Worm (Caenorhabditis elegans) whole organism, late embryonic: ENCODE results near the gene ugt-67.
"Not testable (repeated sequence)": the region's sequence is repeated elsewhere in the genome, so short reads cannot be mapped to it uniquely, and the experiment has no call there.

Experiments used
- K02D7.2 ChIP-seq: sonication (generic microtip); optimal IDR thresholded peaks from 2 replicates; lab custom pipeline; 2017; ENCODE audit warnings: mild to moderate bottlenecking, missing genetic modification characterization, missing compliant biosample characterization
- Y22D7AL.16 ChIP-seq: sonication (generic microtip); optimal IDR thresholded peaks from 2 replicates; lab custom pipeline; 2016; ENCODE audit warnings: missing genetic modification characterization, missing compliant biosample characterization
- ahr-1 ChIP-seq: sonication (generic microtip); optimal IDR thresholded peaks from 2 replicates; lab custom pipeline; 2016; ENCODE audit warnings: missing genetic modification characterization, missing compliant biosample characterization
- ama-1 ChIP-seq: fragments of 150-350 bp; optimal IDR thresholded peaks from 2 replicates; lab custom pipeline; 2014
- ceh-14 ChIP-seq: sonication (generic microtip); optimal IDR thresholded peaks from 2 replicates; lab custom pipeline; 2016; ENCODE audit warnings: missing genotype, missing genetic modification characterization, missing compliant biosample characterization
- ceh-19 ChIP-seq: fragments of 200-800 bp; sonication (Bioruptor generic); optimal IDR thresholded peaks from 2 replicates; lab custom pipeline; 2018; ENCODE audit warnings: mild to moderate bottlenecking, missing genetic modification characterization, missing compliant biosample characterization
- ceh-30 ChIP-seq: fragments of 150-350 bp; optimal IDR thresholded peaks from 2 replicates; lab custom pipeline; 2014; ENCODE audit warnings: missing biosample characterization, missing genetic modification characterization
- ceh-31 ChIP-seq: sonication (generic microtip); optimal IDR thresholded peaks from 2 replicates; lab custom pipeline; 2016; ENCODE audit warnings: missing genetic modification characterization, missing compliant biosample characterization
- ceh-34 ChIP-seq: sonication (generic microtip); optimal IDR thresholded peaks from 2 replicates; lab custom pipeline; 2016; ENCODE audit warnings: mild to moderate bottlenecking, missing genetic modification characterization, missing compliant biosample characterization
- ceh-48 ChIP-seq: sonication (generic microtip); optimal IDR thresholded peaks from 2 replicates; lab custom pipeline; 2016; ENCODE audit warnings: missing genetic modification characterization, inconsistent platforms, missing compliant biosample characterization
- ceh-9 ChIP-seq: sonication (generic microtip); optimal IDR thresholded peaks from 2 replicates; lab custom pipeline; 2016; ENCODE audit warnings: mild to moderate bottlenecking, missing genetic modification characterization, inconsistent platforms, missing compliant biosample characterization
- dmd-4 ChIP-seq: sonication (generic microtip); optimal IDR thresholded peaks from 2 replicates; lab custom pipeline; 2016; ENCODE audit warnings: borderline replicate concordance, missing genetic modification characterization, missing compliant biosample characterization
- dve-1 ChIP-seq: sonication (generic microtip); optimal IDR thresholded peaks from 2 replicates; lab custom pipeline; 2017; ENCODE audit warnings: antibody characterized with exemption, mild to moderate bottlenecking, missing genetic modification characterization, missing compliant biosample characterization
- elt-2 ChIP-seq: sonication (generic microtip); optimal IDR thresholded peaks from 2 replicates; lab custom pipeline; 2016; ENCODE audit warnings: missing genetic modification reagents, missing genetic modification characterization, missing compliant biosample characterization
- eyg-1 ChIP-seq: sonication (generic microtip); optimal IDR thresholded peaks from 2 replicates; lab custom pipeline; 2016; ENCODE audit warnings: missing genotype, missing genetic modification characterization, missing compliant biosample characterization
- fax-1 ChIP-seq: sonication (generic microtip); optimal IDR thresholded peaks from 2 replicates; lab custom pipeline; 2016; ENCODE audit warnings: missing genotype, missing genetic modification characterization, missing compliant biosample characterization
- hlh-8 ChIP-seq: sonication (generic microtip); optimal IDR thresholded peaks from 2 replicates; lab custom pipeline; 2016; ENCODE audit warnings: missing genotype, missing genetic modification characterization, missing compliant biosample characterization
- lim-6 ChIP-seq: sonication (generic microtip); optimal IDR thresholded peaks from 2 replicates; lab custom pipeline; 2016; ENCODE audit warnings: missing genetic modification characterization, missing compliant biosample characterization
- mec-3 ChIP-seq: sonication (generic microtip); optimal IDR thresholded peaks from 2 replicates; lab custom pipeline; 2016; ENCODE audit warnings: borderline replicate concordance, missing genetic modification characterization, missing compliant biosample characterization
- nhr-232 ChIP-seq: sonication (generic microtip); optimal IDR thresholded peaks from 2 replicates; lab custom pipeline; 2016; ENCODE audit warnings: missing genetic modification characterization, missing compliant biosample characterization
- npax-4 ChIP-seq: sonication (generic microtip); optimal IDR thresholded peaks from 2 replicates; lab custom pipeline; 2016; ENCODE audit warnings: missing genetic modification characterization, missing compliant biosample characterization
- pag-3 ChIP-seq: sonication (generic microtip); optimal IDR thresholded peaks from 2 replicates; lab custom pipeline; 2016; ENCODE audit warnings: missing compliant biosample characterization, missing genetic modification characterization, borderline replicate concordance
- pat-9 ChIP-seq: fragments of 200-800 bp; sonication (Bioruptor generic); optimal IDR thresholded peaks from 2 replicates; lab custom pipeline; 2018; ENCODE audit warnings: mild to moderate bottlenecking, missing genetic modification characterization, moderate library complexity, missing compliant biosample characterization
- pha-2 ChIP-seq: sonication (generic microtip); optimal IDR thresholded peaks from 2 replicates; lab custom pipeline; 2017; ENCODE audit warnings: mild to moderate bottlenecking, missing genetic modification characterization, missing compliant biosample characterization
- pqm-1 ChIP-seq: sonication (generic microtip); optimal IDR thresholded peaks from 2 replicates; lab custom pipeline; 2016; ENCODE audit warnings: missing genetic modification characterization, missing compliant biosample characterization
- pros-1 ChIP-seq: fragments of 150-350 bp; optimal IDR thresholded peaks from 2 replicates; lab custom pipeline; 2014; ENCODE audit warnings: missing biosample characterization, missing genetic modification reagents, missing genetic modification characterization
- ref-2 ChIP-seq: sonication (generic microtip); optimal IDR thresholded peaks from 2 replicates; lab custom pipeline; 2016; ENCODE audit warnings: missing genetic modification characterization, missing compliant biosample characterization
- sox-2 ChIP-seq: fragments of 200-800 bp; sonication (Bioruptor generic); IDR thresholded peaks from 2 replicates; pipeline ENCODE4 v1.3.6; 2022; ENCODE audit warnings: missing genetic modification reagents, missing genetic modification characterization, missing compliant biosample characterization
- tbx-2 ChIP-seq: sonication (generic microtip); optimal IDR thresholded peaks from 2 replicates; lab custom pipeline; 2016; ENCODE audit warnings: missing genetic modification characterization, missing compliant biosample characterization
- unc-3 ChIP-seq, 2 experiments: fragments of 200-800 bp in 1 of 2; sonication (Bioruptor generic) in 1 of 2; sonication (generic microtip) in 1 of 2; conservative IDR thresholded peaks in 1 of 2; optimal IDR thresholded peaks in 1 of 2; 2 replicates each; pipeline versions ENCODE4 v1.3.6 to Lab custom; 2016 to 2022; ENCODE audit warnings: missing compliant biosample characterization in 2 of 2, missing genetic modification characterization in 2 of 2, missing genetic modification reagents in 1 of 2
- unc-55 ChIP-seq: sonication (generic microtip); optimal IDR thresholded peaks from 2 replicates; lab custom pipeline; 2017; ENCODE audit warnings: missing biosample characterization, missing genetic modification reagents, missing genetic modification characterization
- ztf-16 ChIP-seq: sonication (generic microtip); optimal IDR thresholded peaks from 2 replicates; lab custom pipeline; 2017; ENCODE audit warnings: missing genetic modification characterization, missing compliant biosample characterization

Gene ugt-67

ce11 chrV:4890781-4891180, 10.4 kb upstream of the ugt-67 start:
- TF ChIP-seq mec-3 (tag; lab: Kevin White, UChicago) = no peak
- no peak for TF ChIP-seq ama-1 (lab: Kevin White, UChicago)
- TF ChIP-seq ceh-14 = no peak
- no peak for TF ChIP-seq ztf-16 (tag; lab: Kevin White, UChicago)
- no peak for TF ChIP-seq ahr-1 (tag; lab: Kevin White, UChicago)
- no peak for TF ChIP-seq ceh-30
- TF ChIP-seq eyg-1 (tag; lab: Kevin White, UChicago) = no peak

ce11 chrV:4891305-4891704, 9.9 kb upstream of the ugt-67 start:
- TF ChIP-seq dmd-4 (tag; lab: Kevin White, UChicago) = no peak
- TF ChIP-seq dve-1 (tag; lab: Kevin White, UChicago) = no peak
- no peak for TF ChIP-seq sox-2 (GFP tag; lab: Robert Waterston, UW)
- TF ChIP-seq unc-3 (GFP tag; conservative IDR thresholded peaks at IDR 0.05; lab: Robert Waterston, UW) = no peak
- TF ChIP-seq unc-3 (tag; optimal IDR thresholded peaks at IDR 0.05; lab: Kevin White, UChicago) = no peak
- TF ChIP-seq pag-3 (tag; lab: Kevin White, UChicago) = no peak
- no peak for TF ChIP-seq fax-1 (tag; lab: Kevin White, UChicago)
- TF ChIP-seq ceh-9 (tag; lab: Kevin White, UChicago) = no peak
- TF ChIP-seq, all 69 proteins: peak for 0

DNA sequence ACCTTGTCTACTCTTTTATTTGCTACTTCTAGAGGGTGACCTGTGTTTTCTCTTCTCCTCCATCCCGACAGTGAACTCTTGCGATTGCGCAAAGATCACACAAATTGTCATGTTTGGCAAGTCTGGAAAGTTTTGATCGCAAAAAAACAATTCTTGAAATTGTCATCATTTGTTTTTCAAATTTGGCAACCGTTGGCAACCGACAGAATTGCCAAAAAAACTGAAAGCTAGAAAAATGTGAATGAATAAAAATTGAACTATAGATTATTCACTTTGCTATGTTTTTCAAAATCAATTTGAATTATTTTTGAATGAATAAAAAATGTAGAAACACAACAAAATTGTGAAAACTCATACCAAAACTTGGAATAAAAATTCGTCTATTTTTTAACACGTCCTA, 6.2 kb upstream of the ugt-67 start, which contains the start of gene ugt-11:
Gene ugt-11, minus strand, starts transcription at position 101 of the 400 bp plus-strand sequence.
- TF ChIP-seq Y22D7AL.16 (tag; lab: Kevin White, UChicago) = no peak
- no peak for TF ChIP-seq ceh-14
- no peak for TF ChIP-seq ceh-34

ce11 chrV:4895744-4896143, 5.4 kb upstream of the ugt-67 start, which contains the start of gene ugt-9:
TSS of gene ugt-9 (plus strand) at chrV:4896048.
- TF ChIP-seq Y22D7AL.16 (tag; lab: Kevin White, UChicago) (no peak), elt-2 (peak; percentile 62)
- TF ChIP-seq, all 69 proteins: peak for 1

- TF ChIP-seq tbx-2 (tag; lab: Kevin White, UChicago); ceh-9 (tag; lab: Kevin White, UChicago); ceh-19: not testable (repeated sequence)
Measured at ce11 chrV:4900020-4900419, 1.2 kb upstream of the ugt-67 start, which contains the start of gene ugt-10. TSS of gene ugt-10 (minus strand) at chrV:4900120.

- TF ChIP-seq ceh-31 (tag; lab: Kevin White, UChicago) = no peak
- no peak for TF ChIP-seq unc-55 (GFP tag; lab: Kevin White, UChicago)
- TF ChIP-seq npax-4 (tag; lab: Kevin White, UChicago) = no peak
- no peak for TF ChIP-seq tbx-2 (tag; lab: Kevin White, UChicago)
- no peak for TF ChIP-seq ceh-48 (tag; lab: Kevin White, UChicago)
- no peak for TF ChIP-seq lim-6 (tag; lab: Kevin White, UChicago)
- TF ChIP-seq pat-9 (tag; lab: Kevin White, UChicago) = no peak
- no peak for TF ChIP-seq fax-1 (tag; lab: Kevin White, UChicago)
- no peak for TF ChIP-seq hlh-8 (tag; lab: Kevin White, UChicago)
- no peak for TF ChIP-seq ref-2 (tag; lab: Kevin White, UChicago)
- no peak for TF ChIP-seq nhr-232 (tag; lab: Kevin White, UChicago)
- TF ChIP-seq pros-1 (tag; lab: Kevin White, UChicago) = no peak
- TF ChIP-seq pha-2 = no peak
- TF ChIP-seq pqm-1 (tag; lab: Kevin White, UChicago) = no peak
- TF ChIP-seq K02D7.2 (tag; lab: Kevin White, UChicago) = no peak
- TF ChIP-seq unc-3 (GFP tag; conservative IDR thresholded peaks at IDR 0.05; lab: Robert Waterston, UW) = no peak
- no peak for TF ChIP-seq unc-3 (tag; optimal IDR thresholded peaks at IDR 0.05; lab: Kevin White, UChicago)
- no peak for TF ChIP-seq ceh-14
Measured at ce11 chrV:4903696-4904095, 2.5 kb downstream of the ugt-67 start, which contains the start of gene ugt-8. TSS of gene ugt-8 (plus strand) at chrV:4903930.
